Fruit fly (Drosophila melanogaster): ENCODE data around the gene Ir8a.

The Ir8a gene

DNA sequence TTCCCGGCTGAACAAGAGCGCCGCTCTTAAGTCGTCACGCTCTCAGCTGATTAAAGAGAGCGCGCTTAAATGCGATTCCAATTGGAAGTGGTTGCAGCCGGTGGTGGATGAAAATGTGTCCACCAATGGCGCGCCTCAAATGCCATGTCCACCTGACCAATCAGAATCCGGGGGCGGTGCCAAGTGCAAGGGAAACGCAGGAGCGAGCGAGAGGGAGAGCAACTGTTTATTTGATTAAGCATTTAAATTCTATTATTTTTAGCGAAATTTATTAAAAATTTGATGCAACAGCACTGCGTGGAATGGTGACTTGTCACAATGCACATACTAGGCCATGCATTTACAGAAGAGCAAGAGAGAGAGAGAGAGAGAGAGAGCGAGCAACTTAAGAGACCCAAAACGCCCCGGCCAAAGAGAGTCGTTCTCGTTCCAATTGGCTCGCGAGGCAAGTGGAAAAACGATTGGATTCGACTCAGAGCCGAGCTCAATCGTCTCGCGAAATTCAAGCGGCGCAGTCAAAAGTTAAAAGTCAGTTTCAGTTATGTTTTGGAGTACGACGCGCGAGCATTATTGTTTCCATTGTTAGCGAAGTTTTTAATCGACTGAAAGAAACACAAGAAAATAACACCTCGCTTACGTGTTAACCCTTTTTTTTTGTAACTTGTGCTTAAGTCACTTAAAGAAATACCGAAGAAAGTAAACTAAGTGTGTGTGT, 47.8 kb upstream of the Ir8a start, which contains the start of gene lz (continued):
- no peak for TF ChIP-seq CG4617 (GFP tag; optimal IDR thresholded peaks at IDR 0.05; ENCODE audit: borderline replicate concordance)
- no peak for TF ChIP-seq zfh1 (GFP tag; IDR thresholded peaks at IDR 0.05)
- TF ChIP-seq crol (GFP tag; IDR thresholded peaks at IDR 0.05): no peak
- TF ChIP-seq CG34224 (GFP tag; IDR thresholded peaks at IDR 0.05; ENCODE audit: partially characterized antibody): 0 out of 3 replicates have a peak, but pooled peaks have one; percentile 19
- TF ChIP-seq Neu2 (GFP tag; optimal IDR thresholded peaks at IDR 0.05; ENCODE audit: borderline replicate concordance): no peak
- no peak for TF ChIP-seq al (GFP tag; IDR thresholded peaks at IDR 0.05)
- no peak for TF ChIP-seq CG32772 (GFP tag; IDR thresholded peaks at IDR 0.05)
- TF ChIP-seq sqz (GFP tag; optimal IDR thresholded peaks at IDR 0.05): no peak
- no peak for TF ChIP-seq CG10979 (tag; optimal IDR thresholded peaks at IDR 0.05)
- peak; percentile 56; the same call in 1 of the 4 replicates for TF ChIP-seq Dll (GFP tag; IDR thresholded peaks at IDR 0.05; ENCODE audit: partially characterized antibody)
- TF ChIP-seq CG17912 (GFP tag; optimal IDR thresholded peaks at IDR 0.05): no peak
- no peak for TF ChIP-seq MTF-1 (GFP tag; optimal IDR thresholded peaks at IDR 0.05; ENCODE audit: borderline replicate concordance)
- TF ChIP-seq Sry-β (GFP tag; optimal IDR thresholded peaks at IDR 0.05): no peak
- no peak for TF ChIP-seq ind (GFP tag; optimal IDR thresholded peaks at IDR 0.05)
- no peak for TF ChIP-seq NC2β (GFP tag; optimal IDR thresholded peaks at IDR 0.05)
- no peak for TF ChIP-seq vfl (GFP tag; optimal IDR thresholded peaks at IDR 0.05)
- peak in 1 of 2 experiments; percentile 52 for TF ChIP-seq tll (GFP tag; optimal IDR thresholded peaks at IDR 0.05)
- TF ChIP-seq hkb (optimal IDR thresholded peaks at IDR 0.05): no peak
- TF ChIP-seq hkb (GFP tag; IDR thresholded peaks at IDR 0.05): no peak
- TF ChIP-seq CG17568 (GFP tag; optimal IDR thresholded peaks at IDR 0.05): no peak
- TF ChIP-seq sug (tag; optimal IDR thresholded peaks at IDR 0.05): no peak
- no peak for TF ChIP-seq crc (GFP tag; optimal IDR thresholded peaks at IDR 0.05)
- TF ChIP-seq bcd (GFP tag; optimal IDR thresholded peaks at IDR 0.05): no peak
- no peak for TF ChIP-seq ap (GFP tag; IDR thresholded peaks at IDR 0.05)
- no peak for TF ChIP-seq CG3995 (GFP tag; optimal IDR thresholded peaks at IDR 0.05)
- TF ChIP-seq Hey (tag; optimal IDR thresholded peaks at IDR 0.05): no peak
- TF ChIP-seq CG12769 (tag; optimal IDR thresholded peaks at IDR 0.05): no peak
- no peak for TF ChIP-seq Pdp1 (GFP tag; optimal IDR thresholded peaks at IDR 0.05)
- no peak for TF ChIP-seq Sox102F (GFP tag; optimal IDR thresholded peaks at IDR 0.05)
- TF ChIP-seq z (GFP tag; IDR thresholded peaks at IDR 0.05): 0 out of 3 replicates have a peak, but pooled peaks have one; percentile 48
- TF ChIP-seq Stat92E (GFP tag; optimal IDR thresholded peaks at IDR 0.05): no peak
- no peak for TF ChIP-seq CG5245 (GFP tag; optimal IDR thresholded peaks at IDR 0.05)
- no peak for TF ChIP-seq salm (tag; optimal IDR thresholded peaks at IDR 0.05)
- no peak for TF ChIP-seq chm (GFP tag; IDR thresholded peaks at IDR 0.05)
- no peak for TF ChIP-seq CG6813 (GFP tag; optimal IDR thresholded peaks at IDR 0.05)
- no peak for TF ChIP-seq Doc3 (GFP tag; IDR thresholded peaks at IDR 0.05; ENCODE audit: partially characterized antibody)
- TF ChIP-seq kay (GFP tag; optimal IDR thresholded peaks at IDR 0.05): no peak
- no peak for TF ChIP-seq CG10431 (GFP tag; optimal IDR thresholded peaks at IDR 0.05)
- TF ChIP-seq CG11456 (GFP tag; IDR thresholded peaks at IDR 0.05): no peak
- TF ChIP-seq tap (tag; optimal IDR thresholded peaks at IDR 0.05): no peak
- no peak for TF ChIP-seq ato (GFP tag; IDR thresholded peaks at IDR 0.05; ENCODE audit: partially characterized antibody)
- TF ChIP-seq H15 (GFP tag; IDR thresholded peaks at IDR 0.05): no peak
- no peak for TF ChIP-seq CG8388 (GFP tag; optimal IDR thresholded peaks at IDR 0.05)
- no peak for TF ChIP-seq CG7839 (tag; optimal IDR thresholded peaks at IDR 0.05)
- no peak for TF ChIP-seq sc (optimal IDR thresholded peaks at IDR 0.05)
- no peak for TF ChIP-seq sc (GFP tag; optimal IDR thresholded peaks at IDR 0.05)
- TF ChIP-seq Ravus (GFP tag; IDR thresholded peaks at IDR 0.05): no peak
- no peak for TF ChIP-seq CG14965 (GFP tag; optimal IDR thresholded peaks at IDR 0.05; ENCODE audit: borderline replicate concordance)
- no peak for TF ChIP-seq Usf (GFP tag; optimal IDR thresholded peaks at IDR 0.05)
